Worm (Caenorhabditis elegans) whole organism, L3 larva: ENCODE measurements around the gene ZK355.3.

Experiments
- R02D3.7 ChIP-seq: fragments of 150-350 bp; optimal IDR thresholded peaks from 2 replicates; lab custom pipeline; 2014; ENCODE audit warnings: missing biosample characterization, missing genetic modification characterization
- ZK546.5 ChIP-seq: sonication (generic microtip); optimal IDR thresholded peaks from 2 replicates; lab custom pipeline; 2017; ENCODE audit warnings: missing biosample characterization, missing genetic modification characterization
- aly-2 ChIP-seq: fragments of 150-350 bp; optimal IDR thresholded peaks from 2 replicates; lab custom pipeline; 2014; ENCODE audit warnings: missing biosample characterization, missing genetic modification characterization
- ama-1 ChIP-seq: fragments of 150-350 bp; optimal IDR thresholded peaks from 2 replicates; lab custom pipeline; 2018
- ceh-16 ChIP-seq: sonication (generic microtip); optimal IDR thresholded peaks from 2 replicates; lab custom pipeline; 2017; ENCODE audit warnings: missing biosample characterization, missing genetic modification characterization
- ceh-28 ChIP-seq: fragments of 150-350 bp; optimal IDR thresholded peaks from 2 replicates; lab custom pipeline; 2014; ENCODE audit warnings: missing biosample characterization, missing genetic modification reagents, missing genetic modification characterization
- ceh-82 ChIP-seq: fragments of 150-350 bp; optimal IDR thresholded peaks from 2 replicates; lab custom pipeline; 2014; ENCODE audit warnings: missing biosample characterization, missing genetic modification characterization
- ceh-9 ChIP-seq: sonication (generic microtip); optimal IDR thresholded peaks from 2 replicates; lab custom pipeline; 2018; ENCODE audit warnings: missing biosample characterization, missing genetic modification characterization
- daf-12 ChIP-seq: fragments of 150-350 bp; optimal IDR thresholded peaks from 2 replicates; lab custom pipeline; 2014; ENCODE audit warnings: missing biosample characterization, missing genetic modification reagents, missing genetic modification characterization
- egl-27 ChIP-seq: sonication (generic microtip); optimal IDR thresholded peaks from 4 replicates; lab custom pipeline; 2017; ENCODE audit warnings: missing biosample characterization, missing genetic modification reagents, missing genetic modification characterization
- egl-5 ChIP-seq: fragments of 150-350 bp; optimal IDR thresholded peaks from 2 replicates; lab custom pipeline; 2017; ENCODE audit warnings: missing biosample characterization, missing genetic modification reagents, missing genetic modification characterization, inconsistent platforms
- elt-1 ChIP-seq: fragments of 150-350 bp; optimal IDR thresholded peaks from 2 replicates; lab custom pipeline; 2014; ENCODE audit warnings: missing biosample characterization, missing genetic modification characterization
- elt-2 ChIP-seq: sonication (generic microtip); optimal IDR thresholded peaks from 2 replicates; lab custom pipeline; 2016; ENCODE audit warnings: missing genetic modification reagents, mild to moderate bottlenecking, missing genetic modification characterization, missing compliant biosample characterization
- elt-3 ChIP-seq, 3 experiments: fragments of 150-350 bp in 1 of 3; sonication (generic microtip) in 2 of 3; optimal IDR thresholded peaks; 2 replicates in 2 of 3; 4 replicates in 1 of 3; lab custom pipeline; 2014 to 2017; ENCODE audit warnings: missing biosample characterization in 3 of 3, missing genetic modification characterization in 3 of 3
- eor-1 ChIP-seq, 2 experiments: fragments of 150-350 bp; optimal IDR thresholded peaks; 2 replicates each; lab custom pipeline; 2014 to 2018; ENCODE audit warnings: missing biosample characterization in 2 of 2, missing genetic modification characterization in 2 of 2
- fkh-10 ChIP-seq: sonication (generic microtip); optimal IDR thresholded peaks from 2 replicates; lab custom pipeline; 2017; ENCODE audit warnings: missing biosample characterization, missing genetic modification reagents, missing genetic modification characterization
- fkh-2 ChIP-seq: fragments of 150-350 bp; optimal IDR thresholded peaks from 2 replicates; lab custom pipeline; 2014; ENCODE audit warnings: missing biosample characterization, missing genetic modification reagents, missing genetic modification characterization
- fos-1 ChIP-seq: fragments of 150-350 bp; optimal IDR thresholded peaks from 2 replicates; lab custom pipeline; 2014; ENCODE audit warnings: missing biosample characterization, missing genetic modification characterization
- hmg-11 ChIP-seq: sonication (generic microtip); optimal IDR thresholded peaks from 2 replicates; lab custom pipeline; 2016; ENCODE audit warnings: missing genetic modification characterization, missing compliant biosample characterization
- jun-1 ChIP-seq: fragments of 150-350 bp; optimal IDR thresholded peaks from 2 replicates; lab custom pipeline; 2014; ENCODE audit warnings: missing biosample characterization, missing genetic modification reagents, missing genetic modification characterization
- lin-15B ChIP-seq: fragments of 150-350 bp; optimal IDR thresholded peaks from 2 replicates; lab custom pipeline; 2014; ENCODE audit warnings: missing biosample characterization, missing genetic modification characterization
- lin-39 ChIP-seq: fragments of 150-350 bp; optimal IDR thresholded peaks from 2 replicates; lab custom pipeline; 2018; ENCODE audit warnings: missing biosample characterization, missing genetic modification reagents, missing genetic modification characterization
- lsy-12 ChIP-seq: sonication (generic microtip); optimal IDR thresholded peaks from 2 replicates; lab custom pipeline; 2016; ENCODE audit warnings: mild to moderate bottlenecking, missing genetic modification characterization, missing compliant biosample characterization
- mdl-1 ChIP-seq: fragments of 150-350 bp; optimal IDR thresholded peaks from 2 replicates; lab custom pipeline; 2014; ENCODE audit warnings: missing biosample characterization, missing genetic modification characterization
- mml-1 ChIP-seq: fragments of 150-350 bp; sonication (generic microtip); optimal IDR thresholded peaks from 3 replicates; lab custom pipeline; 2014; ENCODE audit warnings: missing biosample characterization, missing genetic modification characterization
- nfya-1 ChIP-seq: sonication (generic microtip); optimal IDR thresholded peaks from 2 replicates; lab custom pipeline; 2017; ENCODE audit warnings: missing genetic modification characterization, mild to moderate bottlenecking, missing compliant biosample characterization, antibody characterized with exemption, moderate library complexity; ENCODE audit not compliant: insufficient read depth
- nhr-11 ChIP-seq: fragments of 150-350 bp; optimal IDR thresholded peaks from 2 replicates; lab custom pipeline; 2014; ENCODE audit warnings: missing biosample characterization, missing genetic modification characterization
- nhr-12 ChIP-seq: fragments of 150-350 bp; optimal IDR thresholded peaks from 2 replicates; lab custom pipeline; 2014; ENCODE audit warnings: missing biosample characterization, missing genetic modification characterization
- nhr-23 ChIP-seq: fragments of 150-350 bp; optimal IDR thresholded peaks from 2 replicates; lab custom pipeline; 2014; ENCODE audit warnings: missing biosample characterization, missing genetic modification reagents, missing genetic modification characterization
- nhr-237 ChIP-seq: fragments of 150-350 bp; optimal IDR thresholded peaks from 2 replicates; lab custom pipeline; 2014; ENCODE audit warnings: missing biosample characterization, missing genetic modification characterization
- nhr-25 ChIP-seq: sonication (generic microtip); optimal IDR thresholded peaks from 2 replicates; lab custom pipeline; 2017; ENCODE audit warnings: missing biosample characterization, missing genetic modification characterization
- nhr-28 ChIP-seq: fragments of 150-350 bp; optimal IDR thresholded peaks from 2 replicates; lab custom pipeline; 2014; ENCODE audit warnings: missing biosample characterization, missing genetic modification characterization
- nhr-43 ChIP-seq: sonication (generic microtip); optimal IDR thresholded peaks from 2 replicates; lab custom pipeline; 2016; ENCODE audit warnings: mild to moderate bottlenecking, missing genetic modification characterization, missing compliant biosample characterization; ENCODE audit not compliant: poor library complexity, severe bottlenecking
- nhr-67 ChIP-seq: fragments of 150-350 bp; optimal IDR thresholded peaks from 2 replicates; lab custom pipeline; 2014; ENCODE audit warnings: missing biosample characterization, missing genetic modification characterization
- nhr-76 ChIP-seq: fragments of 150-350 bp; sonication (generic microtip); optimal IDR thresholded peaks from 5 replicates; lab custom pipeline; 2014; ENCODE audit warnings: missing biosample characterization, missing genetic modification characterization
- nhr-77 ChIP-seq: fragments of 150-350 bp; optimal IDR thresholded peaks from 2 replicates; lab custom pipeline; 2014; ENCODE audit warnings: missing biosample characterization, missing genetic modification characterization
- pha-4 ChIP-seq: fragments of 150-350 bp; optimal IDR thresholded peaks from 2 replicates; lab custom pipeline; 2014; ENCODE audit warnings: missing biosample characterization, missing genetic modification reagents, missing genetic modification characterization
- pqm-1 ChIP-seq: fragments of 150-350 bp; optimal IDR thresholded peaks from 2 replicates; lab custom pipeline; 2017; ENCODE audit warnings: missing biosample characterization, missing genetic modification characterization, inconsistent platforms
- sea-2 ChIP-seq: fragments of 150-350 bp; sonication (generic microtip); optimal IDR thresholded peaks from 4 replicates; lab custom pipeline; 2014; ENCODE audit warnings: missing biosample characterization, missing genetic modification reagents, missing genetic modification characterization
- skn-1 ChIP-seq: fragments of 150-350 bp; optimal IDR thresholded peaks from 2 replicates; lab custom pipeline; 2014; ENCODE audit warnings: missing biosample characterization, missing genetic modification characterization
- snpc-4 ChIP-seq: fragments of 150-350 bp; optimal IDR thresholded peaks from 2 replicates; lab custom pipeline; 2014; ENCODE audit warnings: missing biosample characterization, missing genetic modification characterization
- tbx-2 ChIP-seq: sonication (generic microtip); optimal IDR thresholded peaks from 2 replicates; lab custom pipeline; 2016; ENCODE audit warnings: mild to moderate bottlenecking, missing genetic modification characterization, missing compliant biosample characterization
- unc-39 ChIP-seq: sonication (generic microtip); optimal IDR thresholded peaks from 4 replicates; lab custom pipeline; 2017; ENCODE audit warnings: missing biosample characterization, missing genetic modification characterization
- unc-62 ChIP-seq: fragments of 150-350 bp; sonication (generic microtip); optimal IDR thresholded peaks from 4 replicates; lab custom pipeline; 2014; ENCODE audit warnings: missing biosample characterization, missing genetic modification reagents, missing genetic modification characterization
- zag-1 ChIP-seq: fragments of 150-350 bp; optimal IDR thresholded peaks from 2 replicates; lab custom pipeline; 2014; ENCODE audit warnings: missing biosample characterization, missing genetic modification characterization
- ztf-11 ChIP-seq: fragments of 150-350 bp; optimal IDR thresholded peaks from 2 replicates; lab custom pipeline; 2014; ENCODE audit warnings: missing biosample characterization, missing genetic modification characterization
- ztf-4 ChIP-seq: fragments of 150-350 bp; optimal IDR thresholded peaks from 2 replicates; lab custom pipeline; 2014; ENCODE audit warnings: missing biosample characterization, missing genetic modification characterization

Gene ZK355.3

ce11 chrII:2921860-2922259, 5.6 kb downstream of the ZK355.3 start:
- TF ChIP-seq aly-2 (tag; lab: Kevin White, UChicago) (no peak), sea-2 (no peak), ZK546.5 (no peak), unc-39 (no peak), fkh-10 (GFP tag; lab: Kevin White, UChicago) (no peak), egl-5 (tag; lab: Kevin White, UChicago) (no peak), nhr-237 (tag; lab: Kevin White, UChicago) (no peak), nhr-76 (tag; lab: Kevin White, UChicago) (no peak)

ce11 chrII:2920817-2921458, 6.5 kb downstream of the ZK355.3 start:
- TF ChIP-seq nhr-43 (tag; lab: Kevin White, UChicago) (no peak), mdl-1 (tag; lab: Kevin White, UChicago) (peak; percentile 68), skn-1 (tag; lab: Kevin White, UChicago) (no peak), fkh-10 (GFP tag; lab: Kevin White, UChicago) (peak; percentile 26), lin-15B (tag; lab: Kevin White, UChicago) (peak; percentile 15), elt-2 (tag; lab: Kevin White, UChicago) (peak; percentile 36), ceh-28 (tag; lab: Kevin White, UChicago) (peak; percentile 26), R02D3.7 (tag; lab: Kevin White, UChicago) (no peak), ceh-82 (no peak), pqm-1 (tag; lab: Kevin White, UChicago) (no peak), pha-4 (tag; lab: Kevin White, UChicago) (peak; percentile 57), jun-1 (tag; lab: Kevin White, UChicago) (peak; percentile 5), hmg-11 (peak; percentile 43), eor-1 (tag; optimal IDR thresholded peaks at IDR 0.05; lab: Kevin White, UChicago) (no peak), nhr-11 (no peak), egl-5 (tag; lab: Kevin White, UChicago) (no peak), nhr-237 (tag; lab: Kevin White, UChicago) (no peak), ceh-9 (no peak), zag-1 (tag; lab: Kevin White, UChicago) (no peak), elt-3 (tag; optimal IDR thresholded peaks at IDR 0.05; lab: Kevin White, UChicago) (no peak), nhr-67 (no peak), elt-1 (tag; lab: Kevin White, UChicago) (no peak), nhr-28 (no peak), ztf-11 (tag; lab: Kevin White, UChicago) (no peak), nfya-1 (peak; percentile 48), tbx-2 (tag; lab: Kevin White, UChicago) (no peak), ama-1 (lab: Kevin White, UChicago) (no peak), egl-27 (tag; lab: Kevin White, UChicago) (no peak), unc-39 (no peak), mml-1 (tag; lab: Kevin White, UChicago) (no peak), sea-2 (no peak), ztf-4 (tag; lab: Kevin White, UChicago) (no peak), fos-1 (tag; lab: Kevin White, UChicago) (no peak), aly-2 (tag; lab: Kevin White, UChicago) (no peak), lin-39 (tag; lab: Kevin White, UChicago) (peak; percentile 6), snpc-4 (tag; lab: Kevin White, UChicago) (peak; percentile 29), ceh-16 (tag; lab: Kevin White, UChicago) (no peak), ZK546.5 (no peak), nhr-23 (tag; lab: Kevin White, UChicago) (peak; percentile 28), daf-12 (tag; lab: Kevin White, UChicago) (no peak), nhr-77 (tag; lab: Kevin White, UChicago) (no peak), nhr-25 (tag; lab: Kevin White, UChicago) (no peak), fkh-2 (no peak), lsy-12 (tag; lab: Kevin White, UChicago) (no peak), nhr-12 (tag; lab: Kevin White, UChicago) (no peak), nhr-76 (tag; lab: Kevin White, UChicago) (no peak), unc-62 (GFP tag; lab: Kevin White, UChicago) (no peak)
